Fruit fly (Drosophila melanogaster) whole organism, adult: ENCODE results near the gene CG13252.

Experiments
- CG33017 ChIP-seq: fragments of 200-800 bp; sonication (Bioruptor generic); optimal IDR thresholded peaks from 2 replicates; lab custom pipeline; 2018; ENCODE audit warnings: missing biosample characterization, mild to moderate bottlenecking, missing genetic modification characterization, moderate library complexity
- Crg-1 ChIP-seq: fragments of 200-800 bp; sonication (Bioruptor generic); optimal IDR thresholded peaks from 2 replicates; lab custom pipeline; 2016; ENCODE audit warnings: missing biosample characterization, missing genetic modification characterization
- Hr96 ChIP-seq: fragments of 200-800 bp; sonication (Bioruptor generic); optimal IDR thresholded peaks from 2 replicates; lab custom pipeline; 2016; ENCODE audit warnings: missing biosample characterization, missing genetic modification characterization
- cic ChIP-seq: fragments of 200-800 bp; sonication (Bioruptor generic); optimal IDR thresholded peaks from 2 replicates; lab custom pipeline; 2017; ENCODE audit warnings: missing biosample characterization, mild to moderate bottlenecking, missing genetic modification characterization, moderate library complexity
- tj ChIP-seq: fragments of 200-800 bp; sonication (Bioruptor generic); optimal IDR thresholded peaks from 3 replicates; lab custom pipeline; 2017; ENCODE audit warnings: missing biosample characterization, mild to moderate bottlenecking, missing genetic modification characterization, moderate library complexity

dm6 chr3L:20755585-20755984 is 25.2 kb downstream of the CG13252 start, which contains the start of gene CG33912:
- TF ChIP-seq Hr96 (GFP tag; lab: Kevin White, UChicago) = no peak
- no peak for TF ChIP-seq CG33017
- TF ChIP-seq Crg-1 (GFP tag; lab: Kevin White, UChicago) = no peak
- no peak for TF ChIP-seq tj
- TF ChIP-seq cic (GFP tag; lab: Kevin White, UChicago) = no peak
